Fruit fly (Drosophila melanogaster) whole organism, prepupa: ENCODE measurements around the gene pod1.

Experiments used
- Blimp-1 ChIP-seq: fragments of 200-800 bp; sonication (Bioruptor generic); optimal IDR thresholded peaks from 3 replicates; lab custom pipeline; 2017; ENCODE audit warnings: missing biosample characterization, missing genetic modification characterization, mild to moderate bottlenecking, moderate library complexity, missing genetic modification reagents
- CG10631 ChIP-seq: fragments of 200-800 bp; sonication (Bioruptor generic); optimal IDR thresholded peaks from 2 replicates; lab custom pipeline; 2016; ENCODE audit warnings: missing biosample characterization, missing genetic modification characterization
- CG11294 ChIP-seq: fragments of 200-800 bp; sonication (Bioruptor generic); IDR thresholded peaks from 2 replicates; pipeline ENCODE4 v1.3.6; 2022; ENCODE audit warnings: missing biosample characterization, missing genetic modification characterization
- CG11762 ChIP-seq: fragments of 200-800 bp; sonication (Bioruptor generic); optimal IDR thresholded peaks from 3 replicates; lab custom pipeline; 2016; ENCODE audit warnings: missing biosample characterization, missing genetic modification characterization; ENCODE audit not compliant: insufficient read depth
- CG11902 ChIP-seq: fragments of 200-800 bp; sonication (Bioruptor generic); optimal IDR thresholded peaks from 3 replicates; lab custom pipeline; 2016; ENCODE audit warnings: missing biosample characterization, missing genetic modification characterization
- CG15336 ChIP-seq: fragments of 200-800 bp; sonication (Bioruptor generic); IDR thresholded peaks from 2 replicates; pipeline ENCODE4 v1.3.6; 2022; ENCODE audit warnings: missing biosample characterization, missing genetic modification characterization
- CG3032 ChIP-seq: fragments of 200-800 bp; optimal IDR thresholded peaks from 2 replicates; lab custom pipeline; 2019; ENCODE audit warnings: missing biosample characterization, mild to moderate bottlenecking, missing genetic modification characterization, moderate library complexity
- CG32006 ChIP-seq: fragments of 200-800 bp; sonication (Bioruptor generic); optimal IDR thresholded peaks from 3 replicates; lab custom pipeline; 2017; ENCODE audit warnings: missing biosample characterization, mild to moderate bottlenecking, missing genetic modification characterization
- CG34406 ChIP-seq: fragments of 200-800 bp; sonication (Bioruptor generic); optimal IDR thresholded peaks from 3 replicates; lab custom pipeline; 2016; ENCODE audit warnings: missing biosample characterization, missing genetic modification characterization
- CG3919 ChIP-seq: fragments of 200-800 bp; sonication (Bioruptor generic); optimal IDR thresholded peaks from 3 replicates; lab custom pipeline; 2016; ENCODE audit warnings: missing biosample characterization, missing genetic modification characterization
- CG6163 ChIP-seq: fragments of 200-800 bp; sonication (Bioruptor generic); IDR thresholded peaks from 3 replicates; pipeline ENCODE4 v1.3.6; 2022; ENCODE audit warnings: missing biosample characterization, missing genetic modification characterization
- CG6276 ChIP-seq: fragments of 200-800 bp; sonication (Bioruptor generic); optimal IDR thresholded peaks from 2 replicates; lab custom pipeline; 2017; ENCODE audit warnings: missing biosample characterization, mild to moderate bottlenecking, missing genetic modification characterization
- CG6792 ChIP-seq: fragments of 200-800 bp; sonication (Bioruptor generic); optimal IDR thresholded peaks from 3 replicates; lab custom pipeline; 2016; ENCODE audit warnings: missing biosample characterization, missing genetic modification characterization
- CG6808 ChIP-seq: fragments of 200-800 bp; sonication (Bioruptor generic); optimal IDR thresholded peaks from 3 replicates; lab custom pipeline; 2017; ENCODE audit warnings: missing biosample characterization, missing genetic modification characterization, mild to moderate bottlenecking, moderate library complexity, missing genetic modification reagents
- CG6854 ChIP-seq: fragments of 200-800 bp; sonication (Bioruptor generic); optimal IDR thresholded peaks from 2 replicates; lab custom pipeline; 2017; ENCODE audit warnings: missing biosample characterization, mild to moderate bottlenecking, missing genetic modification characterization
- CG8319 ChIP-seq: fragments of 200-800 bp; sonication (Bioruptor generic); optimal IDR thresholded peaks from 3 replicates; lab custom pipeline; 2016; ENCODE audit warnings: missing biosample characterization, missing genetic modification characterization
- CG8632 ChIP-seq: fragments of 200-800 bp; sonication (Bioruptor generic); optimal IDR thresholded peaks from 3 replicates; lab custom pipeline; 2016; ENCODE audit warnings: missing biosample characterization, missing genetic modification characterization
- CG9139 ChIP-seq: fragments of 200-800 bp; sonication (Bioruptor generic); optimal IDR thresholded peaks from 3 replicates; lab custom pipeline; 2017; ENCODE audit warnings: missing biosample characterization, mild to moderate bottlenecking, missing genetic modification characterization
- Eip75B ChIP-seq: fragments of 200-800 bp; sonication (Bioruptor generic); optimal IDR thresholded peaks from 3 replicates; lab custom pipeline; 2016; ENCODE audit warnings: missing biosample characterization, missing genetic modification characterization
- Eip78C ChIP-seq: fragments of 200-800 bp; sonication (Bioruptor generic); peaks from one replicate; lab custom pipeline; 2016; ENCODE audit warnings: missing biosample characterization, missing genetic modification characterization
- Eip93F ChIP-seq: fragments of 200-800 bp; sonication (Bioruptor generic); optimal IDR thresholded peaks from 2 replicates; lab custom pipeline; 2016; ENCODE audit warnings: missing biosample characterization, mild to moderate bottlenecking, missing genetic modification characterization
- Ets21C ChIP-seq: fragments of 200-800 bp; sonication (Bioruptor generic); optimal IDR thresholded peaks from 3 replicates; lab custom pipeline; 2016; ENCODE audit warnings: missing biosample characterization, missing genetic modification characterization
- Ets96B ChIP-seq: fragments of 200-800 bp; optimal IDR thresholded peaks from 2 replicates; lab custom pipeline; 2019; ENCODE audit warnings: missing biosample characterization, mild to moderate bottlenecking, missing genetic modification characterization, moderate library complexity
- Gug ChIP-seq: fragments of 200-800 bp; sonication (Bioruptor generic); IDR thresholded peaks from 2 replicates; pipeline ENCODE4 v1.3.6; 2022; ENCODE audit warnings: missing biosample characterization, missing genetic modification characterization
- Hr38 ChIP-seq: sonication (Bioruptor generic); optimal IDR thresholded peaks from 2 replicates; lab custom pipeline; 2016; ENCODE audit warnings: missing biosample characterization, missing genetic modification characterization
- Hr39 ChIP-seq: fragments of 200-800 bp; sonication (Bioruptor generic); optimal IDR thresholded peaks from 2 replicates; lab custom pipeline; 2016; ENCODE audit warnings: missing biosample characterization, missing genetic modification characterization
- Hr4 ChIP-seq: fragments of 200-800 bp; sonication (Bioruptor generic); optimal IDR thresholded peaks from 3 replicates; lab custom pipeline; 2016; ENCODE audit warnings: missing biosample characterization, missing genetic modification characterization
- Met ChIP-seq: fragments of 200-800 bp; sonication (Bioruptor generic); optimal IDR thresholded peaks from 3 replicates; lab custom pipeline; 2016; ENCODE audit warnings: missing biosample characterization, missing genetic modification characterization
- OdsH ChIP-seq: fragments of 200-800 bp; sonication (Bioruptor generic); optimal IDR thresholded peaks from 3 replicates; lab custom pipeline; 2016; ENCODE audit warnings: missing biosample characterization, missing genetic modification characterization
- Smox ChIP-seq: fragments of 200-800 bp; sonication (Bioruptor generic); optimal IDR thresholded peaks from 3 replicates; lab custom pipeline; 2016; ENCODE audit warnings: missing biosample characterization, missing genetic modification characterization
- Sox14 ChIP-seq: fragments of 200-800 bp; sonication (Bioruptor generic); optimal IDR thresholded peaks from 3 replicates; lab custom pipeline; 2016; ENCODE audit warnings: missing biosample characterization, missing genetic modification characterization
- Sox15 ChIP-seq: fragments of 200-800 bp; sonication (Bioruptor generic); optimal IDR thresholded peaks from 3 replicates; lab custom pipeline; 2016; ENCODE audit warnings: missing biosample characterization, missing genetic modification characterization
- cyc ChIP-seq: fragments of 200-800 bp; sonication (Bioruptor generic); optimal IDR thresholded peaks from 3 replicates; lab custom pipeline; 2016; ENCODE audit warnings: missing biosample characterization, missing genetic modification characterization
- eg ChIP-seq: fragments of 200-800 bp; sonication (Bioruptor generic); IDR thresholded peaks from 3 replicates; pipeline ENCODE4 v1.3.6; 2022; ENCODE audit warnings: missing biosample characterization, missing genetic modification characterization
- esn ChIP-seq: fragments of 200-800 bp; sonication (Bioruptor generic); optimal IDR thresholded peaks from 2 replicates; lab custom pipeline; 2016; ENCODE audit warnings: missing biosample characterization, mild to moderate bottlenecking, missing genetic modification characterization, moderate library complexity
- fd85E ChIP-seq: fragments of 200-800 bp; sonication (Bioruptor generic); optimal IDR thresholded peaks from 3 replicates; lab custom pipeline; 2016; ENCODE audit warnings: missing biosample characterization, missing genetic modification characterization
- lz ChIP-seq: fragments of 200-800 bp; sonication (Bioruptor generic); optimal IDR thresholded peaks from 3 replicates; lab custom pipeline; 2016; ENCODE audit warnings: missing biosample characterization, missing genetic modification characterization
- net ChIP-seq: fragments of 200-800 bp; sonication (Bioruptor generic); optimal IDR thresholded peaks from 3 replicates; lab custom pipeline; 2016; ENCODE audit warnings: missing biosample characterization, missing genetic modification characterization
- pdm3 ChIP-seq: fragments of 200-800 bp; sonication (Bioruptor generic); optimal IDR thresholded peaks from 3 replicates; lab custom pipeline; 2016; ENCODE audit warnings: missing biosample characterization, missing genetic modification characterization
- salr ChIP-seq, 2 experiments: fragments of 200-800 bp; sonication (Bioruptor generic); optimal IDR thresholded peaks; 3 replicates each; lab custom pipeline; 2016 to 2018; ENCODE audit warnings: missing biosample characterization in 2 of 2, missing genetic modification characterization in 2 of 2, mild to moderate bottlenecking in 1 of 2
- spab ChIP-seq: fragments of 200-800 bp; sonication (Bioruptor generic); optimal IDR thresholded peaks from 2 replicates; lab custom pipeline; 2017; ENCODE audit warnings: missing biosample characterization, mild to moderate bottlenecking, missing genetic modification characterization, missing genetic modification reagents
- topi ChIP-seq: fragments of 200-800 bp; sonication (Bioruptor generic); optimal IDR thresholded peaks from 3 replicates; lab custom pipeline; 2016; ENCODE audit warnings: missing biosample characterization, missing genetic modification characterization
- vri ChIP-seq: fragments of 200-800 bp; sonication (Bioruptor generic); optimal IDR thresholded peaks from 3 replicates; lab custom pipeline; 2016; ENCODE audit warnings: missing biosample characterization, mild to moderate bottlenecking, missing genetic modification characterization

pod1 gene

dm6 chrX:6791531-6791930, 12.0 kb upstream of the pod1 start (continued):
- TF ChIP-seq CG8632 (GFP tag; lab: Kevin White, UChicago) (peak; percentile 63), CG10631 (GFP tag; lab: Kevin White, UChicago) (no peak), Blimp-1 (GFP tag; lab: Kevin White, UChicago) (no peak), Sox14 (GFP tag; lab: Kevin White, UChicago) (peak; percentile 60), Ets96B (peak; percentile 38), CG3919 (GFP tag; lab: Kevin White, UChicago) (peak; percentile 74), vri (GFP tag; lab: Kevin White, UChicago) (peak; percentile 57), CG11294 (GFP tag; lab: Robert Waterston, UW) (peak; percentile 70; the same call in 1 of the 2 replicates), CG6808 (GFP tag; lab: Kevin White, UChicago) (no peak), pdm3 (no peak), CG6854 (GFP tag; lab: Kevin White, UChicago) (no peak)

DNA sequence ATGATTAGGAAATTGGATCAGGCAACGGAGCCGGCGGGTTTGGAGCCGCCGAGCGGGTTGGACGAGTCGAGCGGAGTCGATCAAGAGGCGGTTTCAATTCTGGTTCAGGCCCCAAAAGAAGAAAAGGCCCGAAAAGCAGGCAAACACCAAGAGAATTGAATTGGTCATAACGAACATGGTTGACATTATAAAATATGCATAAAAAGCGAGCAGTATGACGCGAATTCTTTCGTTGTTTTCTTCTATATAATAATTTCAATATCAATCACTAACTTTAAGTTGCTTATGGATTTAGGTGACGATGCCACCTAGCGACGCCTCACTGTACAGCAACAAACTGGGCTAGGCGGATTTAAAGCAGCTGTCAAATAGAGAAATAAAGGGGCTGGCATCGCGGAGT, 10.6 kb upstream of the pod1 start:
- TF ChIP-seq CG8632 (GFP tag; lab: Kevin White, UChicago), result no peak
- no peak for TF ChIP-seq Sox15 (GFP tag; lab: Kevin White, UChicago)
- no peak for TF ChIP-seq Hr4 (GFP tag; lab: Kevin White, UChicago)
- peak; percentile 29; the same call in 1 of the 2 replicates for TF ChIP-seq CG15336 (GFP tag; lab: Robert Waterston, UW)
- no peak for TF ChIP-seq Hr39 (GFP tag; lab: Kevin White, UChicago)
- no peak for TF ChIP-seq salr (GFP tag; optimal IDR thresholded peaks at IDR 0.05; lab: Kevin White, UChicago)
- TF ChIP-seq CG32006 (GFP tag; lab: Kevin White, UChicago), result no peak
- TF ChIP-seq CG6792, result no peak
- TF ChIP-seq CG8319, result no peak
- no peak for TF ChIP-seq CG11762 (GFP tag; lab: Kevin White, UChicago)
- peak; percentile 68 for TF ChIP-seq eg (GFP tag; lab: Robert Waterston, UW)
- TF ChIP-seq lz (GFP tag; lab: Kevin White, UChicago), result no peak
- TF ChIP-seq Hr38, result no peak
- TF ChIP-seq CG3032 (tag; lab: Kevin White, UChicago), result no peak
- TF ChIP-seq Eip75B (GFP tag; lab: Kevin White, UChicago), result no peak
- TF ChIP-seq CG10631 (GFP tag; lab: Kevin White, UChicago), result no peak
- TF ChIP-seq Eip78C, result no peak
- no peak for TF ChIP-seq CG9139 (GFP tag; lab: Kevin White, UChicago)
- no peak for TF ChIP-seq CG6276 (GFP tag; lab: Kevin White, UChicago)
- TF ChIP-seq Smox (GFP tag; lab: Kevin White, UChicago), result no peak
- no peak for TF ChIP-seq CG6854 (GFP tag; lab: Kevin White, UChicago)
- no peak for TF ChIP-seq vri (GFP tag; lab: Kevin White, UChicago)
- no peak for TF ChIP-seq CG34406 (GFP tag; lab: Kevin White, UChicago)
- TF ChIP-seq CG11294 (GFP tag; lab: Robert Waterston, UW), result peak; percentile 37; the same call in 1 of the 2 replicates
- no peak for TF ChIP-seq CG11902 (GFP tag; lab: Kevin White, UChicago)
- no peak for TF ChIP-seq topi (GFP tag; lab: Kevin White, UChicago)
- TF ChIP-seq cyc (GFP tag; lab: Kevin White, UChicago), result no peak
- no peak for TF ChIP-seq Sox14 (GFP tag; lab: Kevin White, UChicago)
- no peak for TF ChIP-seq Ets21C (GFP tag; lab: Kevin White, UChicago)
- no peak for TF ChIP-seq OdsH (GFP tag; lab: Kevin White, UChicago)
- peak; percentile 60; the same call in 1 of the 3 replicates for TF ChIP-seq CG6163 (GFP tag; lab: Robert Waterston, UW)
- no peak for TF ChIP-seq Eip93F (GFP tag; lab: Kevin White, UChicago)
- TF ChIP-seq Blimp-1 (GFP tag; lab: Kevin White, UChicago), result no peak
- no peak for TF ChIP-seq net
- TF ChIP-seq Met (GFP tag; lab: Kevin White, UChicago), result no peak
- no peak for TF ChIP-seq fd85E (GFP tag; lab: Kevin White, UChicago)
- peak; percentile 37; the same call in 1 of the 2 replicates for TF ChIP-seq Gug
- TF ChIP-seq CG3919 (GFP tag; lab: Kevin White, UChicago), result no peak
- no peak for TF ChIP-seq Ets96B
- TF ChIP-seq esn (GFP tag; lab: Kevin White, UChicago), result no peak
- TF ChIP-seq spab (GFP tag; lab: Kevin White, UChicago), result no peak
